Worm (Caenorhabditis elegans): Measurements from ENCODE around the gene ZC477.2.

ZC477.2 gene

ce11 chrIV:7144670-7145257 is 36.8 kb downstream of the ZC477.2 start, which contains the start of gene hecd-1:
Gene hecd-1, minus strand, starts transcription at chrIV:7144720.
- TF ChIP-seq lin-32 (GFP tag; optimal IDR thresholded peaks at IDR 0.05) (no peak), nhr-2 (tag; optimal IDR thresholded peaks at IDR 0.05) (no peak), pha-4 (tag; optimal IDR thresholded peaks at IDR 0.05) (no peak), M03D4.4 (tag; optimal IDR thresholded peaks at IDR 0.05) (no peak), ces-1 (GFP tag; optimal IDR thresholded peaks at IDR 0.05) (no peak), ham-2 (GFP tag; optimal IDR thresholded peaks at IDR 0.05) (no peak), unc-120 (tag; optimal IDR thresholded peaks at IDR 0.05; ENCODE audit: poor library complexity, severe bottlenecking) (no peak), cnd-1 (tag; optimal IDR thresholded peaks at IDR 0.05) (no peak), mep-1 (tag; optimal IDR thresholded peaks at IDR 0.05) (no peak), lin-13 (tag; optimal IDR thresholded peaks at IDR 0.05) (no peak)

DNA sequence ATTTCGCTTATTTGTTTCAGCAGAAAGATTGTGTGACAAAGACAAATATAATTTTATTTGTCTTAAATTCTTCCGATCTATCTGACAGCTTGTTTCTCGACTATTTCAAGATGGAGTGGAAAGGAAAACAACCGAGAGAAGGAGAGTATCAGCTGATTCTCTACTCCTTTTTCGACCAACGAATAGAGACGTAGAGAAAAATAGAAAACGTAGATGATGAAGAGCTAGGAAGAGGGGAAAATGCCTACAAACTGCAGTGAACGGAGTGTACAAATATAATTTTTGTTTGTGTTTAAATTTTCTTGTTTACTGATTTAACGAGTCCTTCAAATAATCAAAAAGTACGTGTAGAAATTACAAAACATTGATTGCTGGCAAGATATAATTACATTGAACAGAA is 39.7 kb downstream of the ZC477.2 start:
- TF ChIP-seq bed-3 (GFP tag; optimal IDR thresholded peaks at IDR 0.05) (no peak), ces-1 (GFP tag; optimal IDR thresholded peaks at IDR 0.05) (peak; percentile 21)

DNA sequence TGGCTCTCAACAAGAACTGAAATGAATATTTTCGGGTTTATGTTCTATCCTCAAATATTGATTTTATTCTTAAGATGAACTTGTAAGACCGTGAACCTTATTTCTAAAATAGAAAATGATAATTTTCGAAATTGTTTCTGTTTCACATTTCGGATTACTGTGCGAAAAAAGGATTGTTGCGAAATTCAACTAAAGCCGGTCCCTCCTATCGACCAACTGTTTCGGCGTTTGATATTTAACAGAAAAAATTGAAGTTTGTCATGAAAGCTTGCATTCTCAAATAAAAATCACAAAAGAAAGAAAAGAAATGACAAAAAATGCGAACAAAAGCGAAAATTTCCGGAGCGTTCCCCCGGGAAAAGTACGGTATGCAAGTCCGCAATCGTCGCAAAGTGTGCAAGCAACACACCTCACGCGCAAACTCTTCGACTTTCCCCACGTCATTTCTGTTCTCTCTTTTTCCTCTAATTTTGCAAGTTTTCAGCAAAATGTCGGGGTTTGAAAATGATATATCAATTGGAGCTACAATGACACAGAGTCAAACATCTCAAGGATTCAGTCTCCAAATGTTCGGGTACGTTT is 41.1 kb downstream of the ZC477.2 start, which contains the start of gene C34D4.4:
Gene C34D4.4, plus strand, starts transcription at position 342 of the 582 bp plus-strand sequence.
- TF ChIP-seq lin-13 (tag; optimal IDR thresholded peaks at IDR 0.05), result peak; percentile 8
- TF ChIP-seq lsy-2 (tag; optimal IDR thresholded peaks at IDR 0.05), result peak; percentile 94
- no peak for TF ChIP-seq ceh-83 (GFP tag; optimal IDR thresholded peaks at IDR 0.05)

ce11 chrIV:7152409-7152808 is 44.4 kb downstream of the ZC477.2 start, which contains the start of gene col-113:
Gene col-113, minus strand, starts transcription at chrIV:7152509.
- TF ChIP-seq mep-1 (tag; optimal IDR thresholded peaks at IDR 0.05) (no peak), tbx-8 (GFP tag; optimal IDR thresholded peaks at IDR 0.05) (no peak), drap-1 (GFP tag; optimal IDR thresholded peaks at IDR 0.05) (no peak), unc-120 (tag; optimal IDR thresholded peaks at IDR 0.05; ENCODE audit: poor library complexity, severe bottlenecking) (no peak), blmp-1 (tag; optimal IDR thresholded peaks at IDR 0.05) (no peak)

- TF ChIP-seq cnd-1 (tag; optimal IDR thresholded peaks at IDR 0.05) (no peak), hlh-1 (tag; optimal IDR thresholded peaks at IDR 0.05) (no peak), blmp-1 (tag; optimal IDR thresholded peaks at IDR 0.05) (no peak), nhr-76 (tag; optimal IDR thresholded peaks at IDR 0.05) (no peak), pha-4 (tag; optimal IDR thresholded peaks at IDR 0.05) (no peak), unc-62 (GFP tag; optimal IDR thresholded peaks at IDR 0.05) (no peak), drap-1 (GFP tag; optimal IDR thresholded peaks at IDR 0.05) (no peak), nhr-12 (tag; optimal IDR thresholded peaks at IDR 0.05) (no peak), nhr-237 (tag; optimal IDR thresholded peaks at IDR 0.05) (no peak), ztf-11 (tag; optimal IDR thresholded peaks at IDR 0.05) (no peak)
These were observed 45.4 kb downstream of the ZC477.2 start, which contains the start of gene C34D4.3 for ce11 chrIV:7153362-7153761. Gene C34D4.3, plus strand, starts transcription at chrIV:7153662.

DNA sequence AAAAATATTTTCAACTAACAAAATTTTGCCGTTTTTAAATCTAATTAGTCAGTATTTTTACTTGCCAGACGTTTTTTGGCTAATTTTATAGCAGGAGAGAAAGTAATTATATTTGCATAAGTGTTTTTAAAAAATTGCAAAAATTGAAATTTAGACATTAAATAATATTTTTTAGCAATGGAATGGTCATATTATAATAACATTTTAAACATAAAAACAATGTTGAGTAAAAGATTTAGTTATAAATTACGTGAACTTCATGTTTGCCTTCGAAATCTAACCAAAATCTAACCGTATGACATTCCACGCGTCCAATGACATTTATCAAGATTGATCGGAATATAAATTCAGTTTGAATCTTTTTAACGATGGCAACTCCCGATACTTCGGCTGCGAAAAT is 46.4 kb downstream of the ZC477.2 start, which contains the start of gene C34D4.2:
Gene C34D4.2, plus strand, starts transcription at position 301 of the 400 bp plus-strand sequence.
- TF ChIP-seq ceh-43 (GFP tag; optimal IDR thresholded peaks at IDR 0.05) (no peak), elt-1 (tag; optimal IDR thresholded peaks at IDR 0.05; ENCODE audit: borderline replicate concordance, insufficient read depth) (peak; percentile 32)

ce11 chrIV:7156356-7156755 is 48.4 kb downstream of the ZC477.2 start, which contains the start of gene maph-9:
Gene maph-9, plus strand, starts transcription at chrIV:7156628.
- no peak for TF ChIP-seq nhr-76 (tag; optimal IDR thresholded peaks at IDR 0.05)
- TF ChIP-seq drap-1 (GFP tag; optimal IDR thresholded peaks at IDR 0.05), result no peak
- peak; percentile 16 for TF ChIP-seq ztf-11 (tag; optimal IDR thresholded peaks at IDR 0.05)
- no peak for TF ChIP-seq mls-2 (tag; optimal IDR thresholded peaks at IDR 0.05)
- no peak for TF ChIP-seq unc-120 (tag; optimal IDR thresholded peaks at IDR 0.05; ENCODE audit: poor library complexity, severe bottlenecking)
- no peak for TF ChIP-seq zip-8 (tag; optimal IDR thresholded peaks at IDR 0.05)
- no peak for TF ChIP-seq ceh-39 (tag; optimal IDR thresholded peaks at IDR 0.05)
- no peak for TF ChIP-seq pha-4 (tag; optimal IDR thresholded peaks at IDR 0.05)
- no peak for TF ChIP-seq blmp-1 (tag; optimal IDR thresholded peaks at IDR 0.05)
- no peak for TF ChIP-seq ceh-83 (GFP tag; optimal IDR thresholded peaks at IDR 0.05)
- TF ChIP-seq tbx-8 (GFP tag; optimal IDR thresholded peaks at IDR 0.05), result no peak
- TF ChIP-seq bed-3 (GFP tag; optimal IDR thresholded peaks at IDR 0.05), result no peak
- TF ChIP-seq sem-2 (GFP tag; optimal IDR thresholded peaks at IDR 0.05), result no peak
- TF ChIP-seq lsy-2 (tag; optimal IDR thresholded peaks at IDR 0.05), result peak; percentile 1
- no peak for TF ChIP-seq elt-1 (tag; optimal IDR thresholded peaks at IDR 0.05; ENCODE audit: borderline replicate concordance, insufficient read depth)
- peak; percentile 19 for TF ChIP-seq ceh-43 (GFP tag; optimal IDR thresholded peaks at IDR 0.05)
- TF ChIP-seq nhr-237 (tag; optimal IDR thresholded peaks at IDR 0.05), result no peak
- TF ChIP-seq M03D4.4 (tag; optimal IDR thresholded peaks at IDR 0.05), result no peak
- TF ChIP-seq mab-5 (tag; optimal IDR thresholded peaks at IDR 0.05), result no peak
- TF ChIP-seq cnd-1 (tag; optimal IDR thresholded peaks at IDR 0.05), result no peak
- no peak for TF ChIP-seq elt-3 (tag; optimal IDR thresholded peaks at IDR 0.05)
- no peak for TF ChIP-seq unc-39 (tag; optimal IDR thresholded peaks at IDR 0.05)
- no peak for TF ChIP-seq snpc-4 (tag; optimal IDR thresholded peaks at IDR 0.05)
- TF ChIP-seq nhr-2 (tag; optimal IDR thresholded peaks at IDR 0.05), result no peak
- peak; percentile 57 for TF ChIP-seq sptf-1 (tag; optimal IDR thresholded peaks at IDR 0.05)
- no peak for TF ChIP-seq hlh-1 (tag; optimal IDR thresholded peaks at IDR 0.05)
- TF ChIP-seq lin-13 (tag; optimal IDR thresholded peaks at IDR 0.05), result no peak
- no peak for TF ChIP-seq lin-32 (GFP tag; optimal IDR thresholded peaks at IDR 0.05)
- no peak for TF ChIP-seq ces-1 (GFP tag; optimal IDR thresholded peaks at IDR 0.05)
- TF ChIP-seq ham-2 (GFP tag; optimal IDR thresholded peaks at IDR 0.05), result no peak

Data from whole organism, mixed stage, embryonic.